Worm (Caenorhabditis elegans): ENCODE data around the gene dmsr-13.

DNA sequence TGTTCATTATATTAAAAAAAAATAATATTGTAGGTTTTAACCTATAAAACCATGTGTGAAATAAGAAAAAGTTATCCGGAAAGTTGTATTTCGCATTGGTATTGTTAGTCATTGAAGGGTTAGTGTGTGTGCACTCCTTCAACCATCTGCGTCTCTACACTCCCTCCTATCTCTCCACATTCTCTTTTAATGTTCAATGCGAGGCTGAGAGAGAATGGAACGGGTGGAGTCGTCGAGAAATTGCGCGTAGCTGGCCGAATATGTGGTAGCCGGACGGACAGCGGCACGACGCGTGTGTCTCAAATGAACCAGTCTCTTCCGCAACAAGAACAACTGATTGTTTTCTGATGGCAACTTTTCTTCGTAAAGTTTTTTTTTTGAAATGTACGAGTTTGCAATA, 22.8 kb downstream of the dmsr-13 start:
- TF ChIP-seq nhr-77 (tag; optimal IDR thresholded peaks at IDR 0.05) (no peak), ama-1 (optimal IDR thresholded peaks at IDR 0.05) (no peak), peb-1 (tag; optimal IDR thresholded peaks at IDR 0.05) (no peak), fos-1 (tag; optimal IDR thresholded peaks at IDR 0.05) (peak; percentile 87), nhr-237 (tag; optimal IDR thresholded peaks at IDR 0.05) (no peak), ceh-82 (tag; optimal IDR thresholded peaks at IDR 0.05) (no peak), nhr-11 (tag; optimal IDR thresholded peaks at IDR 0.05) (no peak)

All from whole organism, L2 larva.